Fruit fly (Drosophila melanogaster) whole organism, adult: Measurements from ENCODE around the gene CG33169.

Source experiments
- CG11617 ChIP-seq: fragments of 200-800 bp; sonication (Bioruptor generic); optimal IDR thresholded peaks from 2 replicates; lab custom pipeline; 2017; ENCODE audit warnings: mild to moderate bottlenecking, missing biosample characterization, missing genetic modification reagents, missing genetic modification characterization
- CG12768 ChIP-seq: fragments of 200-800 bp; sonication (Bioruptor generic); optimal IDR thresholded peaks from 2 replicates; lab custom pipeline; 2017; ENCODE audit warnings: missing biosample characterization, missing genetic modification characterization, mild to moderate bottlenecking, moderate library complexity, missing genetic modification reagents
- CG14711 ChIP-seq: fragments of 200-800 bp; sonication (Bioruptor generic); optimal IDR thresholded peaks from 2 replicates; lab custom pipeline; 2018; ENCODE audit warnings: missing biosample characterization, mild to moderate bottlenecking, missing genetic modification characterization, moderate library complexity
- CG1620 ChIP-seq: fragments of 200-800 bp; sonication (Bioruptor generic); optimal IDR thresholded peaks from 2 replicates; lab custom pipeline; 2016; ENCODE audit warnings: missing biosample characterization, missing genetic modification characterization
- CG33017 ChIP-seq: fragments of 200-800 bp; sonication (Bioruptor generic); optimal IDR thresholded peaks from 2 replicates; lab custom pipeline; 2018; ENCODE audit warnings: missing biosample characterization, mild to moderate bottlenecking, missing genetic modification characterization, moderate library complexity
- CG5204 ChIP-seq: fragments of 200-800 bp; sonication (Bioruptor generic); optimal IDR thresholded peaks from 2 replicates; lab custom pipeline; 2016; ENCODE audit warnings: missing biosample characterization, missing genetic modification characterization
- CG7045 ChIP-seq: fragments of 200-800 bp; sonication (Bioruptor generic); optimal IDR thresholded peaks from 2 replicates; lab custom pipeline; 2017; ENCODE audit warnings: missing biosample characterization, mild to moderate bottlenecking, missing genetic modification characterization
- CG7101 ChIP-seq: fragments of 200-800 bp; sonication (Bioruptor generic); optimal IDR thresholded peaks from 2 replicates; lab custom pipeline; 2018; ENCODE audit warnings: missing biosample characterization, mild to moderate bottlenecking, missing genetic modification characterization, moderate library complexity
- Clk ChIP-seq: fragments of 200-800 bp; sonication (Bioruptor generic); optimal IDR thresholded peaks from 2 replicates; lab custom pipeline; 2017; ENCODE audit warnings: missing biosample characterization, missing genetic modification characterization
- Crg-1 ChIP-seq: fragments of 200-800 bp; sonication (Bioruptor generic); optimal IDR thresholded peaks from 2 replicates; lab custom pipeline; 2016; ENCODE audit warnings: missing biosample characterization, missing genetic modification characterization
- Hr96 ChIP-seq: fragments of 200-800 bp; sonication (Bioruptor generic); optimal IDR thresholded peaks from 2 replicates; lab custom pipeline; 2016; ENCODE audit warnings: missing biosample characterization, missing genetic modification characterization
- Mnt ChIP-seq: fragments of 200-800 bp; sonication (Bioruptor generic); optimal IDR thresholded peaks from 2 replicates; lab custom pipeline; 2016; ENCODE audit warnings: missing biosample characterization, mild to moderate bottlenecking, missing genetic modification characterization
- bab1 ChIP-seq: fragments of 200-800 bp; sonication (Bioruptor generic); optimal IDR thresholded peaks from 3 replicates; lab custom pipeline; 2019; ENCODE audit warnings: missing biosample characterization, mild to moderate bottlenecking, missing genetic modification characterization, moderate library complexity
- cic ChIP-seq: fragments of 200-800 bp; sonication (Bioruptor generic); optimal IDR thresholded peaks from 2 replicates; lab custom pipeline; 2017; ENCODE audit warnings: missing biosample characterization, mild to moderate bottlenecking, missing genetic modification characterization, moderate library complexity
- cnc ChIP-seq, 2 experiments: fragments of >200 bp; optimal IDR thresholded peaks; 2 replicates each; lab custom pipeline; 2017
- kay ChIP-seq: fragments of 200-800 bp; sonication (Bioruptor generic); peaks from one replicate; lab custom pipeline; 2016; ENCODE audit warnings: missing biosample characterization, missing genetic modification characterization, borderline replicate concordance
- ovo ChIP-seq: fragments of 200-800 bp; sonication (Bioruptor generic); optimal IDR thresholded peaks from 2 replicates; lab custom pipeline; 2016; ENCODE audit warnings: missing biosample characterization, missing genetic modification characterization
- pad ChIP-seq: fragments of 200-800 bp; sonication (Bioruptor generic); optimal IDR thresholded peaks from 3 replicates; lab custom pipeline; 2017; ENCODE audit warnings: missing biosample characterization, missing genetic modification characterization, mild to moderate bottlenecking, moderate library complexity, missing genetic modification reagents
- tj ChIP-seq: fragments of 200-800 bp; sonication (Bioruptor generic); optimal IDR thresholded peaks from 3 replicates; lab custom pipeline; 2017; ENCODE audit warnings: missing biosample characterization, mild to moderate bottlenecking, missing genetic modification characterization, moderate library complexity
- toe ChIP-seq: fragments of 200-800 bp; sonication (Bioruptor generic); optimal IDR thresholded peaks from 2 replicates; lab custom pipeline; 2016; ENCODE audit warnings: missing biosample characterization, missing genetic modification characterization

Gene CG33169

DNA sequence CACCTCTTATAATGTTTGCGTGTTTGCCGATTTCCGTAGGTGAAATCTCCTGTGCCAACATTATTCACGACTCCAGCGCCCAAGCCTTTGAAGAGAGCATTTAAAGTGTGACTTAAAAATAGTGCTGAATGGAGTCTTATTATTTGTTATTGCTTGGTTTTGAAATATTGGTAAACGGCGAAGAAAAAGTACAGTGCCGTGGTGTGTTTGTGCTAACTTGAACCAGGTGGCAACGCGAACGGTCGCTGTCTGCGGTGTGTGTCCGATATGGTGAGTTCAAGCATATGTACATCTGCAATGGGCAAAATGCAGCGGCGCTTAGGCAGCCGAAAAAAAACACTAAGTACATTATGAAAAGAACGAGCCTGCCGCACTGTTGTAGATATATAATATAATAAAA lies 14.3 kb downstream of the CG33169 start:
- TF ChIP-seq CG5204 (no peak), CG7045 (no peak), bab1 (GFP tag; lab: Kevin White, UChicago) (no peak), CG12768 (GFP tag; lab: Kevin White, UChicago) (peak; percentile 3), CG1620 (GFP tag; lab: Kevin White, UChicago) (no peak), CG7101 (tag; lab: Kevin White, UChicago) (peak; percentile 38), CG33017 (tag; lab: Kevin White, UChicago) (no peak), ovo (GFP tag; lab: Kevin White, UChicago) (peak; percentile 26), tj (GFP tag; lab: Kevin White, UChicago) (peak; percentile 39), Mnt (peak; percentile 1), CG11617 (GFP tag; lab: Kevin White, UChicago) (no peak), Crg-1 (GFP tag; lab: Kevin White, UChicago) (no peak), CG14711 (tag; lab: Kevin White, UChicago) (no peak)

DNA sequence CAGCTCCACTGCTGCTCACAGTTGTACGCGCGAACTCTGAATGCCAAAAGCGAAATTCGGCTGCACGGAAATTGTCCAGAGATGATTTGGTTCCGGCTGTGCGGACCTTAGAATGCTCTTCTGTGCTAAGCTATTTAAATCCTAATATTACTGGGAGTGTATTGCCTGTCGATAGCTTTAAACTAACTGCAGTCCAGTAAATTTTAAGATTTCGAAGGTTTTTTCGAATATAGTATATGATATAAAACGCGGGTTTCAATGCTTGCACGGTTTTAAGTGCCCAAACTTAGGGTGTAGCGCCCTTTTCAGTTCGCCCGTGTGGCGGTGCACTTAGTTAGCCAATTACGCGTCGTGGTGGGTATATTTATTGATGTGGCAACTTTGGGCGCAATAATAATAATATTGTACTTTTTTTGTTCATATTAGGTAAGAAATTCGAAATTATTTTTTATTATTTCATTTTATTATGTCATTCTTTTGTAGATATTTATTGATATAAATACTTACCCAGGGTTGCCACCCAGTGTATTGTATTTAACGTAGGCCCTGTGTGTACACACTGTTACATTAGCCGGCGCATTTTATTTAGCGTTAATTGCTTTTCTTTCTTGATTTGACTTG lies 15.2 kb downstream of the CG33169 start, which contains the start of the genes Chro and Ssl1:
Gene Chro, minus strand, starts transcription at position 262 of the 621 bp plus-strand sequence.
Gene Ssl1, plus strand, starts transcription at position 367 of the 621 bp plus-strand sequence.
- TF ChIP-seq kay (GFP tag; lab: Kevin White, UChicago) (no peak), pad (peak; percentile 96), toe (GFP tag; lab: Kevin White, UChicago) (peak; percentile 99), Mnt (peak; percentile 99), Crg-1 (GFP tag; lab: Kevin White, UChicago) (peak; percentile 99), CG12768 (GFP tag; lab: Kevin White, UChicago) (peak; percentile 100), CG7101 (tag; lab: Kevin White, UChicago) (peak; percentile 100), bab1 (GFP tag; lab: Kevin White, UChicago) (peak; percentile 100), ovo (GFP tag; lab: Kevin White, UChicago) (peak; percentile 95), cnc (optimal IDR thresholded peaks at IDR 0.05; lab: Kevin White, UChicago) (no peak), CG14711 (tag; lab: Kevin White, UChicago) (peak; percentile 98), CG33017 (tag; lab: Kevin White, UChicago) (peak; percentile 99), Hr96 (GFP tag; lab: Kevin White, UChicago) (peak; percentile 99), tj (GFP tag; lab: Kevin White, UChicago) (peak; percentile 94), CG11617 (GFP tag; lab: Kevin White, UChicago) (peak; percentile 99), CG5204 (peak; percentile 99), CG1620 (GFP tag; lab: Kevin White, UChicago) (peak; percentile 99), CG7045 (peak; percentile 99), Clk (GFP tag; lab: Kevin White, UChicago) (peak; percentile 99), cic (peak; percentile 97)

DNA sequence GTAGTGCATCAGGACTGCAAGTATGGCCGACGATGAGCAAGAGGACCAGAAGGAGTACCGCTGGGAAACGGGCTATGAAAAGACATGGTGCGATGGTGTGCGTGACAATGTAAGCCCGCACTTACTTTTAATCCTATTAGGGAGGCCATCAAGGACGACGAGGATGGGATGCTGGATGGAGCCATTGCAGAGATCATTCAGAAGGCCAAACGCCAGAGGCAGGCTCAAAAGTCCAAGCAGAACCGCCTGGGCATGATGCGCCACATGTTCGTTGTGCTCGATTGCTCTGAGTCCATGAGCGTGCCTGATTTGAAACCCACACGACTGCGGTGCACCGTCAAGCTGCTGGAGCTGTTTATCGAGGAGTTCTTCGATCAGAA lies 15.7 kb downstream of the CG33169 start:
- TF ChIP-seq bab1 (GFP tag; lab: Kevin White, UChicago) (no peak), Crg-1 (GFP tag; lab: Kevin White, UChicago) (no peak)

DNA sequence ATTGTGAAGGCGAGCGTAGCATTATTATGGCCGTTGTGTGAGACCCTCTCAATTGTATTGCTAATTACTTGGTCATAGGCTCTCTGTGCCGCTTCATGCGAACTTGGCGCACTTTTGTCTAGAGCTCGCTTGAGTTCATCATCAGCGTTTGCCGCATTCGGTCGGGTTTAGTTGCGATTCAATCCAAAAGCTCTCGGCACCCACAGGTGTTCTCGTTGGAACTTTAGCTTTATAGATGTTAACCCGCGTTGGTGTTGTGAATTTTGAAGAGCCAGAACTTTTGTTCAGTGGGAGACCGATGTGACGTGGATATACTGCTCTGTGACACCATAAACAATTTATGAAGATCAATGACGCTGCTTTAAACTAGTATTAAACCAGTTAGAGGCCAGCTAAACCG lies 17.2 kb downstream of the CG33169 start, which contains the start of gene slif:
Gene slif, plus strand, starts transcription at position 132 of the 400 bp plus-strand sequence.
- no peak for TF ChIP-seq Mnt
- no peak for TF ChIP-seq kay (GFP tag; lab: Kevin White, UChicago)
- no peak for TF ChIP-seq tj (GFP tag; lab: Kevin White, UChicago)
- no peak for TF ChIP-seq CG14711 (tag; lab: Kevin White, UChicago)
- TF ChIP-seq cnc (optimal IDR thresholded peaks at IDR 0.05; lab: Kevin White, UChicago), result no peak
- TF ChIP-seq Hr96 (GFP tag; lab: Kevin White, UChicago), result no peak
- TF ChIP-seq CG11617 (GFP tag; lab: Kevin White, UChicago), result no peak
- no peak for TF ChIP-seq CG1620 (GFP tag; lab: Kevin White, UChicago)
- no peak for TF ChIP-seq ovo (GFP tag; lab: Kevin White, UChicago)
- TF ChIP-seq CG7101 (tag; lab: Kevin White, UChicago), result no peak
- TF ChIP-seq pad, result no peak

DNA sequence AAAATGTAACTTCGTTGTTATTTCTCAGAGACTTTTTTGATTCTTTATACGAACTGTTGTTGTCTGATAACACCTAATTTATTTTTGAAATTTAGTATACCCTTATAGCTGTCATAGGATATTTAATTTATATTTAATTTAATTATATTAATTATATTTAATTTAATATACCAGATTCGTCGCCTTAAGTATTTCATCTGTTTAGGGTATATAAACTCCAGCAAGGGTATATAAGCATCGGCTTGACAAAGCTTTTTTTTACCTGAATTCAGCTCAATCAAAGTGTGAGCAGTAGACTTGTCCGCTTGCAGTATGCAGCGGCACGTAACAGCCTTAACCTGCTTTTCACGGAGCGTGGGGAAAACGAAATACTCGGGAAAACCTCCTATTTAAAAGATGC lies 20.0 kb downstream of the CG33169 start:
- TF ChIP-seq CG7045 (no peak), CG14711 (tag; lab: Kevin White, UChicago) (no peak), pad (no peak), tj (GFP tag; lab: Kevin White, UChicago) (no peak), bab1 (GFP tag; lab: Kevin White, UChicago) (no peak), Mnt (no peak), Crg-1 (GFP tag; lab: Kevin White, UChicago) (no peak), CG11617 (GFP tag; lab: Kevin White, UChicago) (no peak), cic (no peak), Hr96 (GFP tag; lab: Kevin White, UChicago) (no peak), cnc (optimal IDR thresholded peaks at IDR 0.05; lab: Kevin White, UChicago) (no peak), CG33017 (tag; lab: Kevin White, UChicago) (no peak), toe (GFP tag; lab: Kevin White, UChicago) (no peak), CG5204 (no peak), CG1620 (GFP tag; lab: Kevin White, UChicago) (no peak), Clk (GFP tag; lab: Kevin White, UChicago) (no peak)

DNA sequence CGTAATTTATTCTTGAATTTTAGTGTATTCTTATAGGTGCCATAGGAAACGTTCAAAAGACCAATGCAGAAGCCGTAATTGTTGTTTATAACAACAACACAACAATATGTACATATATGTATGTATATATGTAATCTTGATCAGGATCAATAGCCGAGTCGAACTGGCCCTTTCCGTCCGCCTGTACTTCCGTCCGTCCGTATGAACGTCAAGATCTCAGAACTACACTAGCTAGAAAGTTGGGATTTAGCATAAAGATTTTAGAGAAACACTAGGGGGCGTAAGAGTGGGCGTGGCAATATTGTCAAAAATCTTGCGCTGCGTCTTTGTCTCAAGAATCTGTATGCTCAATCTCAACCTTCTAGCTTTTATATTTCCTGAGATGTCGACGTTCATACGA lies 20.8 kb downstream of the CG33169 start:
- TF ChIP-seq CG14711 (tag; lab: Kevin White, UChicago) (no peak), CG33017 (tag; lab: Kevin White, UChicago) (no peak)
